Worm (Caenorhabditis elegans) whole organism, late embryonic: ENCODE data around the gene unc-32.

Source experiments
- F13H6.1 ChIP-seq: sonication (generic microtip); optimal IDR thresholded peaks from 2 replicates; lab custom pipeline; 2016; ENCODE audit warnings: missing genetic modification characterization, missing compliant biosample characterization
- K09A11.1 ChIP-seq: sonication (generic microtip); optimal IDR thresholded peaks from 2 replicates; lab custom pipeline; 2017; ENCODE audit warnings: antibody characterized with exemption, mild to moderate bottlenecking, missing genetic modification characterization, missing compliant biosample characterization; ENCODE audit not compliant: insufficient read depth
- ama-1 ChIP-seq: fragments of 150-350 bp; optimal IDR thresholded peaks from 2 replicates; lab custom pipeline; 2014
- elt-2 ChIP-seq: sonication (generic microtip); optimal IDR thresholded peaks from 2 replicates; lab custom pipeline; 2016; ENCODE audit warnings: missing genetic modification reagents, missing genetic modification characterization, missing compliant biosample characterization
- gmeb-2 ChIP-seq: sonication (generic microtip); optimal IDR thresholded peaks from 2 replicates; lab custom pipeline; 2016; ENCODE audit warnings: missing genetic modification characterization, inconsistent platforms, missing compliant biosample characterization
- hlh-13 ChIP-seq: fragments of 200-800 bp; sonication (Bioruptor generic); optimal IDR thresholded peaks from 2 replicates; lab custom pipeline; 2018; ENCODE audit warnings: mild to moderate bottlenecking, missing genetic modification characterization, missing compliant biosample characterization
- hlh-6 ChIP-seq: sonication (generic microtip); optimal IDR thresholded peaks from 2 replicates; lab custom pipeline; 2016; ENCODE audit warnings: missing genotype, missing genetic modification characterization, missing compliant biosample characterization
- nfya-1 ChIP-seq: sonication (generic microtip); optimal IDR thresholded peaks from 2 replicates; lab custom pipeline; 2017; ENCODE audit warnings: missing genetic modification characterization, mild to moderate bottlenecking, missing compliant biosample characterization, antibody characterized with exemption, moderate library complexity
- pha-4 ChIP-seq: fragments of 150-350 bp; optimal IDR thresholded peaks from 2 replicates; lab custom pipeline; 2018; ENCODE audit warnings: missing biosample characterization, missing genetic modification reagents, missing genetic modification characterization
- pros-1 ChIP-seq: fragments of 150-350 bp; optimal IDR thresholded peaks from 2 replicates; lab custom pipeline; 2014; ENCODE audit warnings: missing biosample characterization, missing genetic modification reagents, missing genetic modification characterization
- sox-4 ChIP-seq: sonication (generic microtip); optimal IDR thresholded peaks from 2 replicates; lab custom pipeline; 2017; ENCODE audit warnings: mild to moderate bottlenecking, missing genetic modification characterization, inconsistent platforms, missing compliant biosample characterization
- unc-55 ChIP-seq: sonication (generic microtip); optimal IDR thresholded peaks from 2 replicates; lab custom pipeline; 2017; ENCODE audit warnings: missing biosample characterization, missing genetic modification reagents, missing genetic modification characterization
- unc-86 ChIP-seq: sonication (generic microtip); optimal IDR thresholded peaks from 2 replicates; lab custom pipeline; 2016; ENCODE audit warnings: missing genetic modification characterization, missing compliant biosample characterization

- TF ChIP-seq K09A11.1 (tag; lab: Kevin White, UChicago) (no peak), pros-1 (no peak), F13H6.1 (tag; lab: Kevin White, UChicago) (no peak), unc-55 (GFP tag; lab: Kevin White, UChicago) (no peak), sox-4 (no peak), pha-4 (tag; lab: Kevin White, UChicago) (no peak), nfya-1 (tag; lab: Kevin White, UChicago) (no peak), ama-1 (no peak), hlh-13 (GFP tag; lab: Kevin White, UChicago) (no peak), hlh-6 (tag; lab: Kevin White, UChicago) (no peak), gmeb-2 (no peak), unc-86 (tag; lab: Kevin White, UChicago) (no peak), elt-2 (no peak)
Measured at ce11 chrIII:8946285-8946684, 40.9 kb downstream of the unc-32 start.
